Fruit fly (Drosophila melanogaster) whole organism, prepupa: Measurements from ENCODE around the gene mio.

ENCODE experiments used
- CG10631 ChIP-seq: fragments of 200-800 bp; sonication (Bioruptor generic); optimal IDR thresholded peaks from 2 replicates; lab custom pipeline; 2016; ENCODE audit warnings: missing biosample characterization, missing genetic modification characterization
- CG15336 ChIP-seq: fragments of 200-800 bp; sonication (Bioruptor generic); IDR thresholded peaks from 2 replicates; pipeline ENCODE4 v1.3.6; 2022; ENCODE audit warnings: missing biosample characterization, missing genetic modification characterization
- CG8632 ChIP-seq: fragments of 200-800 bp; sonication (Bioruptor generic); optimal IDR thresholded peaks from 3 replicates; lab custom pipeline; 2016; ENCODE audit warnings: missing biosample characterization, missing genetic modification characterization
- Eip78C ChIP-seq: fragments of 200-800 bp; sonication (Bioruptor generic); peaks from one replicate; lab custom pipeline; 2016; ENCODE audit warnings: missing biosample characterization, missing genetic modification characterization
- esn ChIP-seq: fragments of 200-800 bp; sonication (Bioruptor generic); optimal IDR thresholded peaks from 2 replicates; lab custom pipeline; 2016; ENCODE audit warnings: missing biosample characterization, mild to moderate bottlenecking, missing genetic modification characterization, moderate library complexity
- fd59A ChIP-seq: fragments of 200-800 bp; sonication (Bioruptor generic); optimal IDR thresholded peaks from 2 replicates; lab custom pipeline; 2017; ENCODE audit warnings: missing biosample characterization, mild to moderate bottlenecking, missing genetic modification characterization, missing genetic modification reagents
- fd85E ChIP-seq: fragments of 200-800 bp; sonication (Bioruptor generic); optimal IDR thresholded peaks from 3 replicates; lab custom pipeline; 2016; ENCODE audit warnings: missing biosample characterization, missing genetic modification characterization
- net ChIP-seq: fragments of 200-800 bp; sonication (Bioruptor generic); optimal IDR thresholded peaks from 3 replicates; lab custom pipeline; 2016; ENCODE audit warnings: missing biosample characterization, missing genetic modification characterization
- pdm3 ChIP-seq: fragments of 200-800 bp; sonication (Bioruptor generic); optimal IDR thresholded peaks from 3 replicates; lab custom pipeline; 2016; ENCODE audit warnings: missing biosample characterization, missing genetic modification characterization
- spab ChIP-seq: fragments of 200-800 bp; sonication (Bioruptor generic); optimal IDR thresholded peaks from 2 replicates; lab custom pipeline; 2017; ENCODE audit warnings: missing biosample characterization, mild to moderate bottlenecking, missing genetic modification characterization, missing genetic modification reagents

DNA sequence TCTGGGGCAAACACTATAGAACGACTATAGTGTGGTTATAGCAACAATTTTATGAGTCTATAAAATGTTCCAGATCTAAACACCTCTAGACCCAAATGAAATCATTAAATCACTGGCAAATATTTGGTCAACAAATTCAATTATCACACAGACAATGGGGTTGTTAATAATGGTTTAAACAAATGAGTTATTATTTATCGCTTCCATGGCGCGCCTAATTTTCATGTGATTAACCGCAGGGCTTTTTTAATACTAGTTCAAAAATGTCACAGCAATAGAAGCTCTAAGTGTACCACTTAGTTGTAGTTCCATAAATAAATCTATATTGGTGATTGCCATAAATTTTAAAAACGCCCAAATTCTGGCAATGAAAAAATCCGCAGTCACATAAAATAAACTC lies 8.1 kb upstream of the mio start, which contains the start of gene CG33124:
- TF ChIP-seq esn (GFP tag; lab: Kevin White, UChicago) (no peak), CG10631 (GFP tag; lab: Kevin White, UChicago) (no peak), net (GFP tag; lab: Kevin White, UChicago) (no peak), CG15336 (GFP tag; lab: Robert Waterston, UW) (no peak), pdm3 (GFP tag; lab: Kevin White, UChicago) (no peak), fd85E (GFP tag; lab: Kevin White, UChicago) (no peak), CG8632 (GFP tag; lab: Kevin White, UChicago) (no peak), spab (GFP tag; lab: Kevin White, UChicago) (no peak), Eip78C (GFP tag; lab: Kevin White, UChicago) (no peak), fd59A (no peak)
